Worm (Caenorhabditis elegans) whole organism, L4/young adult: ENCODE data around the gene skr-12.

ENCODE experiments used
- W03F9.2 ChIP-seq: fragments of 150-350 bp; optimal IDR thresholded peaks from 2 replicates; lab custom pipeline; 2014; ENCODE audit warnings: missing biosample characterization, missing genetic modification characterization
- dao-5 ChIP-seq: sonication (generic microtip); optimal IDR thresholded peaks from 2 replicates; lab custom pipeline; 2016; ENCODE audit warnings: missing genotype, missing genetic modification characterization, moderate library complexity, missing compliant biosample characterization
- him-1 ChIP-seq: sonication (generic microtip); optimal IDR thresholded peaks from 2 replicates; lab custom pipeline; 2016; ENCODE audit warnings: missing genotype, missing genetic modification reagents, missing genetic modification characterization, missing compliant biosample characterization

DNA sequence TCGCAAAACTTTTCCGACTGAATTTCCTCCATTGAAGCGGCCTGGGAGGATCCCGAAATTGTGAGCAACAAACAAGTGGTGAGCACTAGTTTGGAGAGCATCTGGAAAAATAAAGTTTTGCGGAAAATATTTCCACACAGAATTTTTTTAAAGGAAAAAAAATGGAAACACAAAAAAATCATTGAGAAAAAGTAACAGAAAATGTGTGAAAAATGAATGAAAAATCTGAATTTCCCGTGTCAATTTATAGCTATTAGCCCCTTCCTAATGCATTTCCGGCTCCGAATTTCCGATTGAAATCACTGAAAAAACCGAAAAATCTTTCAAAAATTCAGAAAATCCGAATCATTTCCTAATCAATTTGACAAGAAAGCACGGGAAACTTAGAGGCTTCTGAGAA lies 24.7 kb downstream of the skr-12 start, which contains the start of gene flp-17:
- TF ChIP-seq him-1 (tag; lab: Kevin White, UChicago) (no peak), dao-5 (tag; lab: Kevin White, UChicago) (no peak), W03F9.2 (tag; lab: Kevin White, UChicago) (no peak)
